Worm (Caenorhabditis elegans) whole organism, L2 larva: Measurements from ENCODE around the gene sdz-12.

Experiments
- R02D3.7 ChIP-seq: fragments of 150-350 bp; optimal IDR thresholded peaks from 2 replicates; lab custom pipeline; 2014; ENCODE audit warnings: missing biosample characterization, missing genetic modification characterization
- ama-1 ChIP-seq: fragments of 150-350 bp; optimal IDR thresholded peaks from 2 replicates; lab custom pipeline; 2018; ENCODE audit warnings: inconsistent platforms
- egl-27 ChIP-seq: sonication (generic microtip); optimal IDR thresholded peaks from 3 replicates; lab custom pipeline; 2017; ENCODE audit warnings: missing biosample characterization, missing genetic modification reagents, missing genetic modification characterization
- elt-3 ChIP-seq: sonication (generic microtip); optimal IDR thresholded peaks from 2 replicates; lab custom pipeline; 2017; ENCODE audit warnings: missing biosample characterization, missing genetic modification characterization
- fos-1 ChIP-seq: fragments of 150-350 bp; optimal IDR thresholded peaks from 2 replicates; lab custom pipeline; 2014; ENCODE audit warnings: missing biosample characterization, missing genetic modification characterization
- nhr-10 ChIP-seq: sonication (generic microtip); optimal IDR thresholded peaks from 2 replicates; lab custom pipeline; 2017; ENCODE audit warnings: missing biosample characterization, missing genetic modification characterization
- nhr-237 ChIP-seq: fragments of 150-350 bp; optimal IDR thresholded peaks from 2 replicates; lab custom pipeline; 2014; ENCODE audit warnings: missing biosample characterization, missing genetic modification characterization
- nhr-6 ChIP-seq: fragments of 150-350 bp; optimal IDR thresholded peaks from 2 replicates; lab custom pipeline; 2014; ENCODE audit warnings: missing biosample characterization, missing genetic modification characterization
- unc-62 ChIP-seq: fragments of 150-350 bp; optimal IDR thresholded peaks from 2 replicates; lab custom pipeline; 2014; ENCODE audit warnings: missing biosample characterization, missing genetic modification reagents, missing genetic modification characterization
- ztf-11 ChIP-seq: sonication (generic microtip); optimal IDR thresholded peaks from 2 replicates; lab custom pipeline; 2017; ENCODE audit warnings: missing biosample characterization, missing genetic modification characterization
- ztf-4 ChIP-seq: fragments of 150-350 bp; optimal IDR thresholded peaks from 2 replicates; lab custom pipeline; 2014; ENCODE audit warnings: missing biosample characterization, missing genetic modification characterization

DNA sequence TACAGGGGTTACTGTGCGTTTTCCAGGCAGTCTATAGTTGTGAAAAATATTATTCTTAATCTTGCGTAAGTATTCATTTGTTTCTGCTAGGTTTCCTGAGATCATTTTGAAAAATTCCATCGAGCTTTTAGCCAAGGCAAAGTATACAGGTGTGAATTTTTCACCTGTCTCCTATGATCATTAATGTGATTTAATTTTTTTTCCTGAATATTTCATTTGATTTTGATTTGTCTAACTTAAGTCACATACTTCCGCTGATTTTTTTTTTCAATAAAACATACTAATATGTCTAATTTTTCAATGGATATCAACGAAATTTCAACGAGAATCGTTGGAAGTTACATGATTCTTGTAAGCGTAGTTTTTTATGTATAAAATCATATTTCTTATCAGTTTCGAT is 26.3 kb downstream of the sdz-12 start, which contains the start of gene srx-108:
- no peak for TF ChIP-seq ztf-4 (tag; lab: Kevin White, UChicago)
- no peak for TF ChIP-seq unc-62
- TF ChIP-seq fos-1, result no peak
- no peak for TF ChIP-seq nhr-6
- TF ChIP-seq R02D3.7, result no peak
- no peak for TF ChIP-seq nhr-10 (tag; lab: Kevin White, UChicago)
- TF ChIP-seq ama-1 (lab: Kevin White, UChicago), result no peak
- no peak for TF ChIP-seq elt-3
- no peak for TF ChIP-seq ztf-11 (tag; lab: Kevin White, UChicago)
- TF ChIP-seq nhr-237 (tag; lab: Kevin White, UChicago), result no peak
- TF ChIP-seq egl-27, result no peak
